Worm (Caenorhabditis elegans): ENCODE results near the gene Y40A1A.3.

Y40A1A.3 gene

ce11 chrX:1998825-1999224 lies 991 bp upstream of the Y40A1A.3 start (continued):
- TF ChIP-seq tra-1 (GFP tag; IDR thresholded peaks at IDR 0.05) (no peak), zag-1 (tag; optimal IDR thresholded peaks at IDR 0.05) (no peak), nhr-11 (tag; optimal IDR thresholded peaks at IDR 0.05) (no peak), madf-5 (GFP tag; IDR thresholded peaks at IDR 0.05) (no peak), tag-97 (GFP tag; IDR thresholded peaks at IDR 0.05) (no peak), snpc-4 (tag; optimal IDR thresholded peaks at IDR 0.05) (no peak), daf-8 (GFP tag; IDR thresholded peaks at IDR 0.05) (no peak), spr-3 (GFP tag; optimal IDR thresholded peaks at IDR 0.05) (no peak), gei-8 (GFP tag; optimal IDR thresholded peaks at IDR 0.05) (no peak), nhr-10 (tag; optimal IDR thresholded peaks at IDR 0.05) (no peak), aha-1 (tag) (peak; percentile 35), mxl-3 (GFP tag; optimal IDR thresholded peaks at IDR 0.05) (no peak), ceh-62 (tag; optimal IDR thresholded peaks at IDR 0.05) (no peak), unc-62 (GFP tag; optimal IDR thresholded peaks at IDR 0.05 in 1 of 2) (peak in 1 of 2 experiments; percentile 65), unc-62 (tag; optimal IDR thresholded peaks at IDR 0.05) (no peak), egl-43 (GFP tag; IDR thresholded peaks at IDR 0.05) (peak; percentile 63; the same call in 1 of the 2 replicates)

ce11 chrX:1990434-1990833 lies 7.4 kb downstream of the Y40A1A.3 start, which contains the start of gene Y40A1A.2:
TSS of gene Y40A1A.2 (plus strand) at chrX:1990734.
- no peak for TF ChIP-seq nhr-41 (GFP tag; IDR thresholded peaks at IDR 0.05)
- TF ChIP-seq fkh-10 (GFP tag; optimal IDR thresholded peaks at IDR 0.05), result no peak
- no peak for TF ChIP-seq unc-130 (GFP tag; optimal IDR thresholded peaks at IDR 0.05)
- TF ChIP-seq nhr-102 (tag; optimal IDR thresholded peaks at IDR 0.05), result no peak
- no peak for TF ChIP-seq vab-7 (GFP tag; IDR thresholded peaks at IDR 0.05)
- no peak for TF ChIP-seq nhr-237 (tag; optimal IDR thresholded peaks at IDR 0.05)
- no peak for TF ChIP-seq lin-29 (GFP tag; IDR thresholded peaks at IDR 0.05)
- no peak for TF ChIP-seq daf-19 (GFP tag; conservative IDR thresholded peaks at IDR 0.05)
- TF ChIP-seq ZK546.5 (tag; optimal IDR thresholded peaks at IDR 0.05), result no peak

DNA sequence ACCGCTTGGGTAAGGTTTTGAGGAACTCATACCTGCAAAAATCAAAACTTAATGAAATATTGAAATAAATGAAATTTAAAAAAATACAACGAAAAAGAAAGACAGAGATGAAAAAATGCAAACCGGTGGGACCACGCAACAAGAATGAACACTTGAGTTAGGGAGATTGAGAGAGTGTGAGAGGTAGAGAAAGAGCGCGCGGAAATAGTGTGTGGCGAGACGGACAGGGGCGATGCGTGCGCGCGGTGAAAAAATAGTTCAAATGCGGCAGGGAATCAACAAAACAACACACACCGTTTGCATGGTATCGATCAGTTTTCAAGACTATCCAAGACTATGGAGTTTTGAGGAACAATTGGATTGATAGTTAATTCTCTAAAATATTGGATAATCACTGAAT lies 8.3 kb downstream of the Y40A1A.3 start, which contains the start of gene meg-3:
TSS of gene meg-3 (minus strand) at position 32 of the 400 bp plus-strand sequence.
- TF ChIP-seq gei-8 (GFP tag; optimal IDR thresholded peaks at IDR 0.05) (no peak), F10B5.3 (tag; optimal IDR thresholded peaks at IDR 0.05) (no peak), nhr-77 (tag; optimal IDR thresholded peaks at IDR 0.05) (no peak), pha-4 (GFP tag; IDR thresholded peaks at IDR 0.05) (no peak), pha-4 (tag; optimal IDR thresholded peaks at IDR 0.05) (no peak), daf-16 (GFP tag; optimal IDR thresholded peaks at IDR 0.05) (peak in 1 of 2 experiments; percentile 26), daf-16 (tag; optimal IDR thresholded peaks at IDR 0.05) (no peak), duxl-1 (tag; optimal IDR thresholded peaks at IDR 0.05; ENCODE audit: poor library complexity) (peak; percentile 99), zag-1 (tag; optimal IDR thresholded peaks at IDR 0.05) (no peak)

- TF ChIP-seq lsy-2 (tag; optimal IDR thresholded peaks at IDR 0.05) (no peak), aly-2 (tag; optimal IDR thresholded peaks at IDR 0.05) (no peak), mxl-2 (GFP tag; conservative IDR thresholded peaks at IDR 0.05) (no peak), snpc-1.2 (GFP tag; IDR thresholded peaks at IDR 0.05) (no peak), ceh-44 (GFP tag; IDR thresholded peaks at IDR 0.05) (no peak), ces-1 (GFP tag; optimal IDR thresholded peaks at IDR 0.05) (no peak), pha-4 (GFP tag; IDR thresholded peaks at IDR 0.05) (no peak), pha-4 (tag; optimal IDR thresholded peaks at IDR 0.05) (no peak), rbr-2 (tag; optimal IDR thresholded peaks at IDR 0.05) (no peak)
Observed at ce11 chrX:1984831-1985230, 13.0 kb downstream of the Y40A1A.3 start.
